Worm (Caenorhabditis elegans) whole organism, L2 larva: Measurements from ENCODE around the gene Y71H2AM.3.
"Not testable (repeated sequence)": the region's sequence is repeated elsewhere in the genome, so short reads cannot be mapped to it uniquely, and the experiment has no call there.

Experiments used
- Y55F3AM.14 ChIP-seq: fragments of 200-800 bp; sonication (Bioruptor generic); optimal IDR thresholded peaks from 2 replicates; lab custom pipeline; 2018; ENCODE audit warnings: mild to moderate bottlenecking, missing genetic modification characterization, missing compliant biosample characterization
- alr-1 ChIP-seq: fragments of 150-350 bp; optimal IDR thresholded peaks from 2 replicates; lab custom pipeline; 2014; ENCODE audit warnings: missing biosample characterization, missing genetic modification characterization
- aly-2 ChIP-seq: fragments of 150-350 bp; optimal IDR thresholded peaks from 2 replicates; lab custom pipeline; 2014; ENCODE audit warnings: missing biosample characterization, missing genetic modification characterization
- crh-2 ChIP-seq: sonication (generic microtip); optimal IDR thresholded peaks from 2 replicates; lab custom pipeline; 2017; ENCODE audit warnings: missing biosample characterization, missing genetic modification characterization
- egl-27 ChIP-seq: sonication (generic microtip); optimal IDR thresholded peaks from 3 replicates; lab custom pipeline; 2017; ENCODE audit warnings: missing biosample characterization, missing genetic modification reagents, missing genetic modification characterization
- elt-3 ChIP-seq: sonication (generic microtip); optimal IDR thresholded peaks from 2 replicates; lab custom pipeline; 2017; ENCODE audit warnings: missing biosample characterization, missing genetic modification characterization
- fos-1 ChIP-seq: fragments of 150-350 bp; optimal IDR thresholded peaks from 2 replicates; lab custom pipeline; 2014; ENCODE audit warnings: missing biosample characterization, missing genetic modification characterization
- gmeb-1 ChIP-seq: fragments of 150-350 bp; optimal IDR thresholded peaks from 2 replicates; lab custom pipeline; 2014; ENCODE audit warnings: missing biosample characterization, missing genetic modification characterization
- lin-39 ChIP-seq: fragments of 150-350 bp; optimal IDR thresholded peaks from 2 replicates; lab custom pipeline; 2014; ENCODE audit warnings: missing biosample characterization, missing genetic modification reagents, missing genetic modification characterization
- lsy-2 ChIP-seq, 2 experiments: fragments of 150-350 bp in 1 of 2; sonication (generic microtip) in 1 of 2; optimal IDR thresholded peaks; 2 replicates each; lab custom pipeline; 2014 to 2017; ENCODE audit warnings: missing biosample characterization in 2 of 2, missing genetic modification characterization in 2 of 2
- mab-5 ChIP-seq: fragments of 150-350 bp; optimal IDR thresholded peaks from 2 replicates; lab custom pipeline; 2014; ENCODE audit warnings: missing biosample characterization, missing genetic modification characterization
- mbf-1 ChIP-seq: sonication (generic microtip); optimal IDR thresholded peaks from 2 replicates; lab custom pipeline; 2017; ENCODE audit warnings: missing biosample characterization, missing genetic modification characterization
- nhr-12 ChIP-seq: fragments of 150-350 bp; optimal IDR thresholded peaks from 2 replicates; lab custom pipeline; 2014; ENCODE audit warnings: missing biosample characterization, missing genetic modification characterization
- nhr-21 ChIP-seq: fragments of 150-350 bp; optimal IDR thresholded peaks from 2 replicates; lab custom pipeline; 2014; ENCODE audit warnings: missing biosample characterization, missing genetic modification characterization
- nhr-23 ChIP-seq: fragments of 150-350 bp; optimal IDR thresholded peaks from 2 replicates; lab custom pipeline; 2014; ENCODE audit warnings: missing biosample characterization, missing genetic modification reagents, missing genetic modification characterization
- nhr-6 ChIP-seq: fragments of 150-350 bp; optimal IDR thresholded peaks from 2 replicates; lab custom pipeline; 2014; ENCODE audit warnings: missing biosample characterization, missing genetic modification characterization
- peb-1 ChIP-seq: fragments of 150-350 bp; optimal IDR thresholded peaks from 2 replicates; lab custom pipeline; 2014; ENCODE audit warnings: missing biosample characterization, missing genetic modification characterization
- skn-1 ChIP-seq: sonication (generic microtip); optimal IDR thresholded peaks from 2 replicates; lab custom pipeline; 2017; ENCODE audit warnings: missing biosample characterization, missing genetic modification characterization
- sma-3 ChIP-seq: sonication (generic microtip); optimal IDR thresholded peaks from 2 replicates; lab custom pipeline; 2016; ENCODE audit warnings: missing genetic modification reagents, missing genetic modification characterization, missing compliant biosample characterization
- unc-39 ChIP-seq: fragments of 150-350 bp; optimal IDR thresholded peaks from 2 replicates; lab custom pipeline; 2014; ENCODE audit warnings: missing biosample characterization, missing genetic modification characterization
- ztf-4 ChIP-seq: fragments of 150-350 bp; optimal IDR thresholded peaks from 2 replicates; lab custom pipeline; 2014; ENCODE audit warnings: missing biosample characterization, missing genetic modification characterization

The Y71H2AM.3 gene

ce11 chrIII:2840877-2841540 is 35.8 kb downstream of the Y71H2AM.3 start, which contains the start of gene Y71H2AR.2:
Gene Y71H2AR.2 (minus strand): TSS chrIII:2840927.
- TF ChIP-seq sma-3 (GFP tag; lab: Kevin White, UChicago) (no peak), lsy-2 (tag; optimal IDR thresholded peaks at IDR 0.05; lab: Kevin White, UChicago) (no peak), aly-2 (tag; lab: Kevin White, UChicago) (no peak), ztf-4 (tag; lab: Kevin White, UChicago) (no peak), nhr-6 (tag; lab: Kevin White, UChicago) (no peak)

ce11 chrIII:2841856-2842373 is 36.7 kb downstream of the Y71H2AM.3 start, which contains the start of gene H34I24.2:
Gene H34I24.2 (plus strand): TSS chrIII:2842044.
- peak; percentile 20 for TF ChIP-seq fos-1 (tag; lab: Kevin White, UChicago)
- TF ChIP-seq skn-1 (tag; lab: Kevin White, UChicago): no peak

ce11 chrIII:2846747-2847146 is 41.5 kb downstream of the Y71H2AM.3 start, which contains the start of gene H34I24.1:
Gene H34I24.1 (plus strand): TSS chrIII:2847047.
- TF ChIP-seq egl-27, elt-3, gmeb-1 (tag; lab: Kevin White, UChicago): not testable (repeated sequence)

ce11 chrIII:2855929-2856328 is 50.7 kb downstream of the Y71H2AM.3 start, which contains the start of gene F56F11.4:
Gene F56F11.4 (plus strand): TSS chrIII:2856229.
- TF ChIP-seq unc-39 (tag; lab: Kevin White, UChicago) (no peak), nhr-23 (tag; lab: Kevin White, UChicago) (no peak), lin-39 (tag; lab: Kevin White, UChicago) (no peak), nhr-12 (no peak), egl-27 (tag; lab: Kevin White, UChicago) (no peak)

ce11 chrIII:2858334-2858733 is 53.1 kb downstream of the Y71H2AM.3 start:
- TF ChIP-seq nhr-23 (tag; lab: Kevin White, UChicago) (no peak), elt-3 (tag; lab: Kevin White, UChicago) (no peak), peb-1 (tag; lab: Kevin White, UChicago) (no peak), crh-2 (no peak), Y55F3AM.14 (GFP tag; lab: Kevin White, UChicago) (no peak), mbf-1 (no peak), skn-1 (tag; lab: Kevin White, UChicago) (no peak), alr-1 (tag; lab: Kevin White, UChicago) (no peak), nhr-21 (tag; lab: Kevin White, UChicago) (no peak), lin-39 (tag; lab: Kevin White, UChicago) (no peak), mab-5 (tag; lab: Kevin White, UChicago) (no peak)
